Fruit fly (Drosophila melanogaster) whole organism, embryonic: ENCODE measurements around the gene Ant2.

Source experiments
- B-H2 ChIP-seq: fragments of 200-800 bp; sonication (Bioruptor generic); optimal IDR thresholded peaks from 2 replicates; lab custom pipeline; 2018; ENCODE audit warnings: missing biosample characterization, mild to moderate bottlenecking, missing genetic modification characterization
- CG10979 ChIP-seq: fragments of 200-800 bp; sonication (Bioruptor generic); optimal IDR thresholded peaks from 2 replicates; lab custom pipeline; 2018; ENCODE audit warnings: missing biosample characterization, mild to moderate bottlenecking, missing genetic modification characterization, moderate library complexity
- CG11560 ChIP-seq: fragments of 200-800 bp; sonication (Bioruptor generic); IDR thresholded peaks from 3 replicates; pipeline ENCODE4 v1.3.6; 2022; ENCODE audit warnings: missing biosample characterization, missing genetic modification characterization
- CG11723 ChIP-seq: fragments of 200-800 bp; sonication (Bioruptor generic); optimal IDR thresholded peaks from 2 replicates; lab custom pipeline; 2017; ENCODE audit warnings: missing biosample characterization, mild to moderate bottlenecking, missing genetic modification characterization
- CG14441 ChIP-seq: fragments of 200-800 bp; sonication (Bioruptor generic); IDR thresholded peaks from 2 replicates; pipeline ENCODE4 v1.3.6; 2022; ENCODE audit warnings: missing biosample characterization, missing genetic modification characterization
- CG1529 ChIP-seq: fragments of 200-800 bp; sonication (Bioruptor generic); optimal IDR thresholded peaks from 3 replicates; lab custom pipeline; 2018; ENCODE audit warnings: missing biosample characterization, missing genetic modification characterization
- CG15479 ChIP-seq: fragments of 200-800 bp; sonication (Bioruptor generic); optimal IDR thresholded peaks from 3 replicates; lab custom pipeline; 2019; ENCODE audit warnings: missing biosample characterization, mild to moderate bottlenecking, missing genetic modification characterization, moderate library complexity
- CG15696 ChIP-seq: fragments of 200-800 bp; sonication (Bioruptor generic); optimal IDR thresholded peaks from 2 replicates; lab custom pipeline; 2019; ENCODE audit warnings: missing biosample characterization, mild to moderate bottlenecking, missing genetic modification characterization, moderate library complexity
- CG1603 ChIP-seq: fragments of 200-800 bp; sonication (Bioruptor generic); optimal IDR thresholded peaks from 2 replicates; lab custom pipeline; 2019; ENCODE audit warnings: missing biosample characterization, mild to moderate bottlenecking, missing genetic modification characterization, moderate library complexity
- CG16813 ChIP-seq: fragments of 200-800 bp; sonication (Bioruptor generic); IDR thresholded peaks from 3 replicates; pipeline ENCODE4 v1.3.6; 2022; ENCODE audit warnings: missing biosample characterization, missing genetic modification characterization; ENCODE audit not compliant: partially characterized antibody
- CG16815 ChIP-seq: fragments of 200-800 bp; sonication (Bioruptor generic); optimal IDR thresholded peaks from 3 replicates; lab custom pipeline; 2017; ENCODE audit warnings: missing biosample characterization, mild to moderate bottlenecking, missing genetic modification characterization
- CG18011 ChIP-seq: fragments of 200-800 bp; sonication (Bioruptor generic); optimal IDR thresholded peaks from 2 replicates; lab custom pipeline; 2017; ENCODE audit warnings: missing biosample characterization, missing genetic modification characterization, mild to moderate bottlenecking, moderate library complexity, missing genotype
- CG18599 ChIP-seq: fragments of 200-800 bp; sonication (Bioruptor generic); optimal IDR thresholded peaks from 3 replicates; lab custom pipeline; 2017; ENCODE audit warnings: missing biosample characterization, missing genetic modification characterization, mild to moderate bottlenecking, moderate library complexity, missing genetic modification reagents
- CG3163 ChIP-seq: fragments of 200-800 bp; sonication (Bioruptor generic); optimal IDR thresholded peaks from 3 replicates; lab custom pipeline; 2016; ENCODE audit warnings: missing biosample characterization, missing genetic modification characterization
- CG32767 ChIP-seq: fragments of 200-800 bp; sonication (Bioruptor generic); IDR thresholded peaks from 2 replicates; pipeline ENCODE4 v1.3.6; 2022; ENCODE audit warnings: missing biosample characterization, missing genetic modification characterization
- CG3995 ChIP-seq: fragments of 200-800 bp; sonication (Bioruptor generic); optimal IDR thresholded peaks from 3 replicates; lab custom pipeline; 2016; ENCODE audit warnings: missing biosample characterization, missing genetic modification characterization
- CG5180 ChIP-seq: fragments of 200-800 bp; sonication (Bioruptor generic); optimal IDR thresholded peaks from 3 replicates; lab custom pipeline; 2017; ENCODE audit warnings: missing biosample characterization, missing genetic modification characterization, mild to moderate bottlenecking, moderate library complexity, missing genetic modification reagents
- CG6272 ChIP-seq: fragments of 200-800 bp; sonication (Bioruptor generic); IDR thresholded peaks from 2 replicates; pipeline ENCODE4 v1.3.6; 2022; ENCODE audit warnings: missing biosample characterization, missing genetic modification characterization
- CG6765 ChIP-seq: fragments of 200-800 bp; sonication (Bioruptor generic); optimal IDR thresholded peaks from 3 replicates; lab custom pipeline; 2017; ENCODE audit warnings: missing biosample characterization, mild to moderate bottlenecking, missing genetic modification characterization
- CG7987 ChIP-seq: fragments of 200-800 bp; sonication (Bioruptor generic); optimal IDR thresholded peaks from 2 replicates; lab custom pipeline; 2018; ENCODE audit warnings: missing biosample characterization, mild to moderate bottlenecking, missing genetic modification characterization, moderate library complexity
- Camta ChIP-seq: fragments of 200-800 bp; sonication (Bioruptor generic); optimal IDR thresholded peaks from 2 replicates; lab custom pipeline; 2016; ENCODE audit warnings: missing biosample characterization, missing genetic modification characterization
- Dref ChIP-seq: fragments of 200-800 bp; sonication (Bioruptor generic); IDR thresholded peaks from 2 replicates; pipeline ENCODE4 v1.3.6; 2022; ENCODE audit warnings: missing biosample characterization, missing genetic modification characterization
- E2f1 ChIP-seq: fragments of 200-800 bp; sonication (Bioruptor generic); IDR thresholded peaks from 2 replicates; pipeline ENCODE4 v1.3.6; 2022; ENCODE audit warnings: missing biosample characterization, missing genetic modification characterization
- Fer1 ChIP-seq: fragments of 200-800 bp; sonication (Bioruptor generic); optimal IDR thresholded peaks from 2 replicates; lab custom pipeline; 2017; ENCODE audit warnings: missing biosample characterization, mild to moderate bottlenecking, missing genetic modification characterization
- HLH3B ChIP-seq: fragments of 200-800 bp; sonication (Bioruptor generic); IDR thresholded peaks from 2 replicates; pipeline ENCODE4 v1.3.6; 2022; ENCODE audit warnings: missing biosample characterization, missing genetic modification characterization
- Hsf ChIP-seq: fragments of 200-800 bp; sonication (Bioruptor generic); optimal IDR thresholded peaks from 3 replicates; lab custom pipeline; 2016; ENCODE audit warnings: missing biosample characterization, missing genetic modification characterization
- Kr ChIP-seq: fragments of 200-800 bp; sonication (Bioruptor generic); optimal IDR thresholded peaks from 2 replicates; lab custom pipeline; 2017; ENCODE audit warnings: missing biosample characterization, mild to moderate bottlenecking, missing genetic modification characterization
- MTF-1 ChIP-seq: fragments of 200-800 bp; sonication (Bioruptor generic); optimal IDR thresholded peaks from 2 replicates; lab custom pipeline; 2018; ENCODE audit warnings: missing biosample characterization, mild to moderate bottlenecking, missing genetic modification characterization, borderline replicate concordance
- Mad ChIP-seq: fragments of 200-800 bp; sonication (Bioruptor generic); optimal IDR thresholded peaks from 2 replicates; lab custom pipeline; 2016; ENCODE audit warnings: missing biosample characterization, missing genetic modification characterization
- Opbp ChIP-seq: fragments of 200-800 bp; sonication (Bioruptor generic); IDR thresholded peaks from 3 replicates; pipeline ENCODE4 v1.3.6; 2022; ENCODE audit warnings: missing biosample characterization, missing genetic modification characterization; ENCODE audit not compliant: partially characterized antibody
- Pdp1 ChIP-seq, 2 experiments: fragments of 200-800 bp; sonication (Bioruptor generic); optimal IDR thresholded peaks; 3 replicates each; lab custom pipeline; 2016; ENCODE audit warnings: missing biosample characterization in 2 of 2, missing genetic modification characterization in 2 of 2, mild to moderate bottlenecking in 1 of 2, moderate library complexity in 1 of 2
- Poxn ChIP-seq: fragments of 200-800 bp; sonication (Bioruptor generic); IDR thresholded peaks from 2 replicates; pipeline ENCODE4 v1.3.6; 2022; ENCODE audit warnings: missing biosample characterization, missing genetic modification characterization
- Ssrp ChIP-seq: fragments of 200-800 bp; sonication (Bioruptor generic); optimal IDR thresholded peaks from 2 replicates; lab custom pipeline; 2018; ENCODE audit warnings: missing biosample characterization, mild to moderate bottlenecking, missing genetic modification characterization, moderate library complexity
- amos ChIP-seq: fragments of 200-800 bp; sonication (Bioruptor generic); IDR thresholded peaks from 2 replicates; pipeline ENCODE4 v1.3.6; 2022; ENCODE audit warnings: missing biosample characterization, missing genetic modification characterization; ENCODE audit not compliant: partially characterized antibody
- bab2 ChIP-seq: fragments of 200-800 bp; sonication (Bioruptor generic); optimal IDR thresholded peaks from 2 replicates; lab custom pipeline; 2016; ENCODE audit warnings: missing biosample characterization, missing genetic modification characterization
- bcd ChIP-seq: fragments of 200-800 bp; sonication (Bioruptor generic); optimal IDR thresholded peaks from 2 replicates; lab custom pipeline; 2017; ENCODE audit warnings: missing biosample characterization, mild to moderate bottlenecking, missing genetic modification characterization
- bigmax ChIP-seq: fragments of 200-800 bp; sonication (Bioruptor generic); optimal IDR thresholded peaks from 2 replicates; lab custom pipeline; 2018; ENCODE audit warnings: missing biosample characterization, mild to moderate bottlenecking, missing genetic modification characterization
- chif ChIP-seq, 2 experiments: fragments of 200-800 bp; sonication (Bioruptor generic); optimal IDR thresholded peaks; 3 replicates each; lab custom pipeline; 2016; ENCODE audit warnings: missing biosample characterization in 2 of 2, missing genetic modification characterization in 2 of 2
- crol ChIP-seq: fragments of 200-800 bp; sonication (Bioruptor generic); IDR thresholded peaks from 2 replicates; pipeline ENCODE4 v1.3.6; 2022; ENCODE audit warnings: missing biosample characterization, missing genetic modification characterization
- eve ChIP-seq, 2 experiments: fragments of >200 bp; optimal IDR thresholded peaks; 2 replicates each; lab custom pipeline; 2017; ENCODE audit warnings: missing biosample characterization in 2 of 2, missing genetic modification characterization in 2 of 2
- lab ChIP-seq: fragments of 200-800 bp; sonication (Bioruptor generic); optimal IDR thresholded peaks from 3 replicates; lab custom pipeline; 2017; ENCODE audit warnings: missing biosample characterization, missing genetic modification characterization, mild to moderate bottlenecking, moderate library complexity, missing genetic modification reagents
- nerfin-2 ChIP-seq: fragments of 200-800 bp; sonication (Bioruptor generic); IDR thresholded peaks from 2 replicates; pipeline ENCODE4 v1.3.6; 2022; ENCODE audit warnings: missing biosample characterization, missing genetic modification characterization; ENCODE audit not compliant: partially characterized antibody
- pros ChIP-seq: fragments of 200-800 bp; sonication (Bioruptor generic); optimal IDR thresholded peaks from 3 replicates; lab custom pipeline; 2019; ENCODE audit warnings: missing biosample characterization, mild to moderate bottlenecking, missing genetic modification characterization, moderate library complexity
- repo ChIP-seq: fragments of 200-800 bp; sonication (Bioruptor generic); optimal IDR thresholded peaks from 2 replicates; lab custom pipeline; 2016; ENCODE audit warnings: missing biosample characterization, missing genetic modification characterization
- sim ChIP-seq: fragments of 200-800 bp; sonication (Bioruptor generic); IDR thresholded peaks from 2 replicates; pipeline ENCODE4 v1.3.6; 2022; ENCODE audit warnings: missing biosample characterization, missing genetic modification characterization
- slp2 ChIP-seq: fragments of 200-800 bp; sonication (Bioruptor generic); optimal IDR thresholded peaks from 2 replicates; lab custom pipeline; 2016; ENCODE audit warnings: missing biosample characterization, missing genetic modification characterization
- usp ChIP-seq: fragments of >200 bp; optimal IDR thresholded peaks from 2 replicates; lab custom pipeline; 2017; ENCODE audit warnings: missing biosample characterization, missing genetic modification characterization
- vfl ChIP-seq: fragments of 200-800 bp; sonication (Bioruptor generic); optimal IDR thresholded peaks from 2 replicates; lab custom pipeline; 2016; ENCODE audit warnings: missing biosample characterization, missing genetic modification characterization

Ant2 gene

DNA sequence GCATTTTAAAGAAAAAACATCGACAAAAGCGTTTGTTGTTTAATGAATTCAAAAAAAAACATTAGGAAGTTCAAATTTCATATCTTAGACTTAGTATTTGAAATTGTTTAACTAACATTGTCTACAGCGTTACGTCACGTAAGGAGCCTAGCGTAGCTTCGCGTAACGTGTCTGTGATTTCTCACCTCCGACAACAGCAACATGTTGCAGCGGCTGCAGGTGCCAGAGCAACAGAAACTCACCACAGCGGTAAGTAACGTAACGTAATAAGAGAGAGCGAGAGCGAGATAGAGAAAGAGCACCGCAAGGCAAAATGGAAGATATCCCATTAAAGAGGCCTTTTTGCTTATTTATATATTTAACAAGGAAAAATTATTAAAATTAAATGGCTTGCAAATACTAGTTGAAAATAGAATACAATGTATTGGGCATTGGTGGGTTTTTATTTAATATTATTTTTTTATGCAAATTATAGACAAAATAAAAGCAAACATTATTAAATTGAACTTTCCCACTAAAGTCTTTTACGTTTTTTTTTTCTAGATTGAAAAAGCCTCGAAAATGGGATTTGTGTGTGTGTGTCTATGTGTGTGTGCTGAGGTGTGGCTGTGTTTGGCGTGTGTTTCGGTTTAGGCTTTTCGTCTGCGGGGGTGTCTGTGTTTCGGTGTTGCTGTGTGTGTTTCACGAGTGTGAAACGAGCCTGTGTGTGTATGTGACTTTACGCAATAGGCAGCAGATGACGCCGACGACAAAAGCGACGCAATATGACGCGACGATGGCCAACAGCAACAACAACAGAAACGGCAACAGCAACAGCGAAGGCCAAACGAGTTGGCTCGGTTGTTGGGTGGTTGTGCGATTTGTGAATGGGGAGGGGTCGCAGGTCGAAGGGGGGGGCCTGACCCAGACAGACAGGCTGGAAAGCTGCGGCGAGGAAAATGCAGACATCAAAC, 56.5 kb downstream of the Ant2 start (continued):
- no peak for TF ChIP-seq nerfin-2 (GFP tag; lab: Robert Waterston, UW)
- no peak for TF ChIP-seq CG18599 (GFP tag; lab: Kevin White, UChicago)
- TF ChIP-seq Poxn (GFP tag; lab: Robert Waterston, UW), result no peak
- TF ChIP-seq CG15479, result no peak
- TF ChIP-seq Opbp (GFP tag; lab: Robert Waterston, UW), result no peak
- TF ChIP-seq CG7987 (GFP tag; lab: Kevin White, UChicago), result no peak
- peak in 1 of 2 experiments; percentile 95 for TF ChIP-seq Pdp1 (GFP tag; optimal IDR thresholded peaks at IDR 0.05; lab: Kevin White, UChicago)
- TF ChIP-seq lab (GFP tag; lab: Kevin White, UChicago), result no peak
- no peak for TF ChIP-seq CG11723
- TF ChIP-seq CG10979, result no peak
- TF ChIP-seq slp2 (GFP tag; lab: Kevin White, UChicago), result no peak
- TF ChIP-seq B-H2 (GFP tag; lab: Kevin White, UChicago), result no peak
- no peak for TF ChIP-seq usp
- TF ChIP-seq sim (GFP tag; lab: Robert Waterston, UW), result no peak
- no peak for TF ChIP-seq CG14441
- TF ChIP-seq vfl (GFP tag; lab: Kevin White, UChicago), result no peak
- no peak for TF ChIP-seq pros (GFP tag; lab: Kevin White, UChicago)
- no peak for TF ChIP-seq CG16813 (GFP tag; lab: Robert Waterston, UW)
- no peak for TF ChIP-seq E2f1 (GFP tag; lab: Robert Waterston, UW)
- no peak for TF ChIP-seq bcd
- no peak for TF ChIP-seq CG15696 (tag; lab: Kevin White, UChicago)
- no peak for TF ChIP-seq bab2 (GFP tag; lab: Kevin White, UChicago)
- peak in 1 of 2 experiments; percentile 14 for TF ChIP-seq eve (GFP tag; optimal IDR thresholded peaks at IDR 0.05; lab: Kevin White, UChicago)
- no peak for TF ChIP-seq amos (GFP tag; lab: Robert Waterston, UW)
- peak; percentile 11 for TF ChIP-seq CG5180
- no peak for TF ChIP-seq chif (GFP tag; optimal IDR thresholded peaks at IDR 0.05; lab: Kevin White, UChicago)
- no peak for TF ChIP-seq CG3163
- no peak for TF ChIP-seq Dref (GFP tag; lab: Robert Waterston, UW)
- no peak for TF ChIP-seq HLH3B
- no peak for TF ChIP-seq Hsf (GFP tag; lab: Kevin White, UChicago)
- TF ChIP-seq CG6272 (GFP tag; lab: Robert Waterston, UW), result no peak
- TF ChIP-seq Kr, result no peak
- TF ChIP-seq Camta (GFP tag; lab: Kevin White, UChicago), result no peak
- no peak for TF ChIP-seq CG32767 (GFP tag; lab: Robert Waterston, UW)
- no peak for TF ChIP-seq CG11560
- TF ChIP-seq CG1603, result no peak
- TF ChIP-seq CG6765 (GFP tag; lab: Kevin White, UChicago), result no peak
- TF ChIP-seq Fer1 (GFP tag; lab: Kevin White, UChicago), result peak; percentile 43
- no peak for TF ChIP-seq Mad (GFP tag; lab: Kevin White, UChicago)
- no peak for TF ChIP-seq CG3995 (GFP tag; lab: Kevin White, UChicago)
- TF ChIP-seq CG18011, result no peak
- TF ChIP-seq repo, result no peak
- TF ChIP-seq MTF-1 (GFP tag; lab: Kevin White, UChicago), result no peak
- no peak for TF ChIP-seq CG1529 (GFP tag; lab: Kevin White, UChicago)
- TF ChIP-seq CG16815, result no peak
- peak; percentile 81 for TF ChIP-seq crol
- no peak for TF ChIP-seq bigmax
- TF ChIP-seq Ssrp (tag; lab: Kevin White, UChicago), result no peak
